Worm (Caenorhabditis elegans): ENCODE data around the gene Y54F10BM.21.

DNA sequence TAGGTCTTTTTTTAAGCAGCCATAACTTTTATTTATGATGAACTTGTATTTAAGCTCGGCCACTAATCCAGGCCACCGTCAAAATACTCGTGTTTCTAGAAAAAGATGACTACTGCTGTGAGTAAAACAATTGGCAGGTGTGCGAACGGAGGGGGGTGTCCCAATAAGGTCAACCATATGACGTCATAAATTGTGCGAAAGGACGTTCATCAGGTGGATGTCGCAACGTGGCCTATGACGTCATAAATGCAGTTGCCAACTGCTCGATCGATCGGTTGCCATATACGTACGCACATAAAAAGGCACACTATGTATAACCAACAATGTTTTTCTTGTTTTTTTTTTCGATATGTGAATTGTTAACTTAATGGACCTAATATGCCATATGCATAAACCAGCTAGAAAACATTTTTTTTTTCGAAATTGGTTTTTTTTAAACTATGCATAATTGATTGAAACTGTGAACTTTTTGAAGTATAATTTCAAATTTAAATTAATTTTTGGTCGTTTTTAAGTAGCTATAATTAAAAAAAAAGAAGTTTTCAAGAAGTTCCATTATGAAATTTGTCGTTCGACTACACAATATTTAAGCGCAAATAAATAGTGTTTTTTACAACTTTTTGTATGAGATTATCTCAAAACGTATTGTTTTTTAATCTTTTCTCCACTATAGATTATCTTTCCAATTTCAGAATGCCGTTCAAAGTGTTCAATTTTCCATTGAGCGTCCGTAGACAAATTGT lies 42.6 kb upstream of the Y54F10BM.21 start, which contains the start of gene C39B5.2:
- TF ChIP-seq snpc-4 (tag; optimal IDR thresholded peaks at IDR 0.05): no peak
- TF ChIP-seq ztf-4 (tag; optimal IDR thresholded peaks at IDR 0.05): no peak
- no peak for TF ChIP-seq ztf-11 (tag; optimal IDR thresholded peaks at IDR 0.05)
- TF ChIP-seq blmp-1 (tag; optimal IDR thresholded peaks at IDR 0.05; ENCODE audit: insufficient read depth): no peak
- no peak for TF ChIP-seq lin-13 (GFP tag; optimal IDR thresholded peaks at IDR 0.05)
- TF ChIP-seq unc-62 (GFP tag; optimal IDR thresholded peaks at IDR 0.05): no peak

All from whole organism, L2 larva.